Fruit fly (Drosophila melanogaster) Kc167 (cell line): Measurements from ENCODE around the gene CG13392.

Source experiments
- h ChIP-seq: fragments of >200 bp; optimal IDR thresholded peaks from 3 replicates; lab custom pipeline; 2018; ENCODE audit warnings: missing external identifiers
- ttk ChIP-seq: sonication (Bioruptor generic); optimal IDR thresholded peaks from 2 replicates; lab custom pipeline; 2017; ENCODE audit warnings: missing external identifiers

- TF ChIP-seq ttk (lab: Kevin White, UChicago) = no peak
- no peak for TF ChIP-seq h (lab: Kevin White, UChicago)
Measured at dm6 chr2L:8361204-8361952, 21.2 kb downstream of the CG13392 start.
